Worm (Caenorhabditis elegans) whole organism, young adult: ENCODE data around the gene F57C2.4.

Source experiments
- Y79H2A.3 ChIP-seq: fragments of 200-800 bp; sonication (Bioruptor generic); conservative IDR thresholded peaks from 2 replicates; pipeline ENCODE4 v1.3.6; 2022; ENCODE audit warnings: missing genetic modification reagents, missing genetic modification characterization, missing compliant biosample characterization
- Y95B8A.8 ChIP-seq: fragments of 200-800 bp; sonication (Bioruptor generic); IDR thresholded peaks from 2 replicates; pipeline ENCODE4 v1.3.6; 2022; ENCODE audit warnings: missing genetic modification reagents, missing genetic modification characterization, missing compliant biosample characterization
- hrde-1 ChIP-seq: sonication (generic microtip); optimal IDR thresholded peaks from 2 replicates; lab custom pipeline; 2016; ENCODE audit warnings: missing genetic modification characterization, mild to moderate bottlenecking, missing compliant biosample characterization, moderate library complexity, missing genotype, missing genetic modification reagents, borderline replicate concordance
- lag-1 ChIP-seq: fragments of 200-800 bp; sonication (Bioruptor generic); IDR thresholded peaks from 2 replicates; pipeline ENCODE4 v1.3.6; 2022; ENCODE audit warnings: missing genetic modification reagents, missing genetic modification characterization, missing compliant biosample characterization
- ztf-3 ChIP-seq: fragments of 200-800 bp; sonication (Bioruptor generic); optimal IDR thresholded peaks from 2 replicates; lab custom pipeline; 2018; ENCODE audit warnings: mild to moderate bottlenecking, missing genetic modification characterization, missing compliant biosample characterization

ce11 chrII:14523645-14524223 is 1.4 kb upstream of the F57C2.4 start, which contains the start of gene pot-2:
- TF ChIP-seq hrde-1 (tag; lab: Kevin White, UChicago), result no peak
- TF ChIP-seq lag-1 (GFP tag; lab: Robert Waterston, UW), result no peak
- no peak for TF ChIP-seq Y79H2A.3 (GFP tag; lab: Robert Waterston, UW)
- TF ChIP-seq ztf-3, result no peak
- TF ChIP-seq Y95B8A.8 (GFP tag; lab: Robert Waterston, UW), result no peak
